Fruit fly (Drosophila melanogaster): ENCODE results near the gene CG44257.

Gene CG44257

DNA sequence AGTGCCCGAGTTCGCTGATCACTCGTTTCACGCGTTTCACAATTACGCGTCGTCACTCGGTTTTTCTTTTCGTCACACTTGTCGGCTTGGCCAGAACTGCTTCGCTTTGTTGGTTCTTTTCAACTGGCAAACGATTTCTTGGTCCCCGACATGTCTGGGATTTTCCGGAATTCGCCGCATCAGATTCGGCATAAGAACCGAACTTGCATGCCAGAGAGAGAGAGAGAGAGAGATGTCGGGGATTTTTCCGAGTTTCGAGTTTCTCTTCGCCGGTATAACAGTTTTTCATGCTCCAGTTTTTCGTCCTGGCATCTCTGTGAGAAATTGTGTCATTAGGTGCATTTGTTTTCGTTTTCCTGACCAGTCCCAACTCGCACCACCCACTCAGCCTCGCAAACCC lies at the start of gene CG44257, which contains the start of gene beat-IIb:
Gene CG44257, plus strand, starts transcription at position 330 of the 400 bp plus-strand sequence.
Gene beat-IIb, minus strand, starts transcription at position 101 of the 400 bp plus-strand sequence.
- TF ChIP-seq h (optimal IDR thresholded peaks at IDR 0.05) (no peak), ttk (optimal IDR thresholded peaks at IDR 0.05) (no peak), Myc (optimal IDR thresholded peaks at IDR 0.05) (no peak), psq (optimal IDR thresholded peaks at IDR 0.05) (no peak), Sin3A (optimal IDR thresholded peaks at IDR 0.05) (no peak), insv (optimal IDR thresholded peaks at IDR 0.05) (no peak)

DNA sequence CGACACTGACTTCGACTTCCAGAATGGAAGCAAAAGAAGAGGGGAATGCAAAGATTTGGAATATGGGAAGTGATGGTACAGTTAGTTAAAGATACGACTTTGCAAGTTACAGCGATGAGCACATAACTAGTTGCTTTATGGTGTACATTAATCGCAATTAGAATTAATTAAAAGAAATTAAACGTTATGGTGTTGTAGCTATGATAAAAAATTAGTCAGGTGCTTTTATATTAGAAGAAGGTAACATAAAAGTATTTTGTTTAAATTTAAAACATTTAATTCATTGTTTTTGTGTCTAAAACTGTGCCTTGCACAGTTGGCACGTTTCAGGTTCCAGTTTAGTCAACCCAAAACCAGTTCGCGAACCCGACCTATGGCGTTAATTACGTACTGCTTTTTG lies 45.2 kb upstream of the CG44257 start:
- TF ChIP-seq psq (optimal IDR thresholded peaks at IDR 0.05) (no peak), insv (optimal IDR thresholded peaks at IDR 0.05) (no peak), Sin3A (optimal IDR thresholded peaks at IDR 0.05) (no peak), Myc (optimal IDR thresholded peaks at IDR 0.05) (no peak), h (optimal IDR thresholded peaks at IDR 0.05) (no peak), ttk (optimal IDR thresholded peaks at IDR 0.05) (no peak)

DNA sequence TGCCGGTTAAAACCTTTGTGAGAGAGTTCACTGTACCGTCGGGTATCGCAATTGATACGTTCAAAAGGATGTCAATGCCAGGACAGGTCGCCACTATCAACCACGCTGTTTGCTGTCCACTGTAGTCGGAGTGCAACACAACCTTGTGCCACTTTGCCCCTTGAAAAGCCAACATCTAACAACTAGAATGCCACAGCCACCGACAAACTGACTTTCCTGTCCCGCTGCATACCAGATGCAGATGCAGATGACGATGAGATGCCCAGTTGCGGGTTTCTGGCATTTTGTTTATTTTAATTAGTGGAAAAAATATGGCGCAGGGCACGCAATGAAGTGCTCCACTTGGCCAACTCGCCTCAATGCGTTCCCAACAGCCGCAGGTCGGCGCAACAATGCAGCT lies 42.1 kb upstream of the CG44257 start, which contains the start of gene CG31262:
Gene CG31262, minus strand, starts transcription at position 101 of the 400 bp plus-strand sequence.
- no peak for TF ChIP-seq insv (optimal IDR thresholded peaks at IDR 0.05)
- TF ChIP-seq Myc (optimal IDR thresholded peaks at IDR 0.05), result no peak
- no peak for TF ChIP-seq h (optimal IDR thresholded peaks at IDR 0.05)
- TF ChIP-seq ttk (optimal IDR thresholded peaks at IDR 0.05), result no peak
- no peak for TF ChIP-seq psq (optimal IDR thresholded peaks at IDR 0.05)
- TF ChIP-seq Sin3A (optimal IDR thresholded peaks at IDR 0.05), result no peak

DNA sequence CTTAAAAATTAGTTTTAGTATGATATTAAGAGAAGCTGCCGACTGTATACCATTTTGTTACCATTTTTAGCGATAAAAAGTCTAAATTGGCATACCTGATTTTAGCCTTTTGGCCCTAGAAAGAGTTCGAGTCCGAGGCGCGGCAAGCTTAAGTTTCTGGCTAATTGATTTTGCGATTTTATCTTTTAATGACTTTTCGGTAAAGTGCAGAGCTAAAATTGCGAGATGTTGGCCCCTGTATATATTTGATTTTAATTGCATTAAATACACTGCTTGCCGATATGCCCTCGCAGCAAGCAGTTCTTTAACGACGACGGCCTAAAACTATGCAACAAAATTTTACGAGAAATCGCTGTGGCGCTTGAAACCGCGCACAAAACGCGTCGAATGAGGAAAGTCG lies 33.5 kb upstream of the CG44257 start:
- no peak for TF ChIP-seq Myc (optimal IDR thresholded peaks at IDR 0.05)
- no peak for TF ChIP-seq Sin3A (optimal IDR thresholded peaks at IDR 0.05)
- TF ChIP-seq insv (optimal IDR thresholded peaks at IDR 0.05), result no peak
- TF ChIP-seq h (optimal IDR thresholded peaks at IDR 0.05), result no peak
- TF ChIP-seq ttk (optimal IDR thresholded peaks at IDR 0.05), result no peak
- TF ChIP-seq psq (optimal IDR thresholded peaks at IDR 0.05), result no peak

DNA sequence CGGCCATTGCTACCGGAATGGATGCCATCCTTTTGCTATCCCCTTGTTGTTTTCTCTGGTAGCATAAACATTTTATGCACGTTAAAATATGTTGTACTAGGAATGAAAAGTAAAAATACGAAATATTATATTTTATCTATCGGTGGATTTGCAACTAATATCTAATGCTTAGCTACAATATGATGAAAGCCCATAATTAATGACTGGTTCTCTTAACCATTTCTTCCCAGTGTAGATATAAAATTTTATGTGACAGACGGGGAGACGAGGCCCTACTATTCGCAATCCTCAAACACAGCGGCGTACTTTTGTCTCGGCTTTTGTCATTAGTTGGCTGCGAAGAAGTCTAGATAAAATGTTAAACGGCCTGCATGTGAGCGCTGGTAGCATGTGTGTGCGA lies 28.1 kb upstream of the CG44257 start:
- TF ChIP-seq ttk (optimal IDR thresholded peaks at IDR 0.05) (no peak), h (optimal IDR thresholded peaks at IDR 0.05) (no peak), Sin3A (optimal IDR thresholded peaks at IDR 0.05) (no peak), psq (optimal IDR thresholded peaks at IDR 0.05) (no peak), Myc (optimal IDR thresholded peaks at IDR 0.05) (no peak), insv (optimal IDR thresholded peaks at IDR 0.05) (no peak)

DNA sequence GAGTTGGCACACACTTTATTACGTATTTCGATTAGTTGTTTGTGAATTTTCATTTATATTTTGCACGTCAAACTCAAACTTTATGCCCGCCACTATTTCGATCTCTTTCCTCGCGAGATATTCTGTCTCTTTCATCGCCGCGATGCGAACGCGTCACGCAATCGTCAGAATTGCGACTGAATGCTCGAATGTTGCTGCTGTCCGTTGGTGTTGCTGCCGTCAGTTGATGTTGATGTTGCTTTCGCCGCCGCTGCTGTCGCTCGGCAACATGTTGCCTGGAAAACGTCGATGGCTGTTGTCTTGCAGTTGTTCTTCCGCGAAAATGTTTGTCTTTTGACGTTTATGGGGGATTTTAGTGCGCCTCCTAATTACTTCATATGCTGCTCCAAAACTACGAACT lies 17.4 kb upstream of the CG44257 start:
- TF ChIP-seq psq (optimal IDR thresholded peaks at IDR 0.05) (no peak), h (optimal IDR thresholded peaks at IDR 0.05) (no peak), Sin3A (optimal IDR thresholded peaks at IDR 0.05) (no peak), insv (optimal IDR thresholded peaks at IDR 0.05) (no peak), Myc (optimal IDR thresholded peaks at IDR 0.05) (no peak), ttk (optimal IDR thresholded peaks at IDR 0.05) (no peak)

DNA sequence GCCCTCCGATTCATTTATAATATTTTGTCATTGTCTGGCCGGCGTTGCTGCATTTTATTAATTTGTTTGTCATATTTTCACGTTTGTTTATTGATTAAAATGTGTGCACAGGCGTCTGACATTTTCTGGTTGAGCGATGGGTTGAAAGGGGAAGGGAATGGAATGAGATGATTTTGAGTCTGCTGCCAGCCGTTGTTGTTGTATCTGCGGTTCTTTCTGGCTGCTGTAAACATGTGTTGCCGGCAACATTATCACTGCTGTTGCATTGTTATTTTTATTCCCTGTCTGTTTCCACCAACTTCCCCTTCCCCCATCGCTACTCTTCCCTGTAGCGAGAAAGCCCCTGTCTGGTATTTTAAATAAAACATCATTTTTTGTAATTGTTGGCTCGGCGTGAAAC lies 15.8 kb upstream of the CG44257 start:
- TF ChIP-seq Sin3A (optimal IDR thresholded peaks at IDR 0.05), result no peak
- no peak for TF ChIP-seq ttk (optimal IDR thresholded peaks at IDR 0.05)
- no peak for TF ChIP-seq psq (optimal IDR thresholded peaks at IDR 0.05)
- TF ChIP-seq Myc (optimal IDR thresholded peaks at IDR 0.05), result no peak
- no peak for TF ChIP-seq insv (optimal IDR thresholded peaks at IDR 0.05)
- TF ChIP-seq h (optimal IDR thresholded peaks at IDR 0.05), result no peak

DNA sequence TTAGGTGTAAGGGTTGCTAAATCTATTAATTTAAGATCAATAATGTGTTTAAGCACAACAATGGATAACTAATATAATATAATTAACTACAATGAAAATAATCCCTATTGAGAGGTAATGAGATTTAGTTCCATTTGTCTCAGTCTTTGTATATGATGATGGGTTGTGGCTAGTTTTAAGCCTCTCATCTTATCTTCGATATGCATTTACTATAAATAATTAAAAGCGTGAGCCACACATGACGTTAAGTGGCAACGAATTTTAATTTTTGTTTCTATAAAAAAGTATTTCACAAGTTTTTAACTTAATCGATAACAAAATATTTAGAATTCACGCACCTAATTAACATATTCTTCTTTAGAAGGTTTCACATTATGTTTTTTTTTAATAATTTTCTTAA lies 13.8 kb upstream of the CG44257 start:
- TF ChIP-seq ttk (optimal IDR thresholded peaks at IDR 0.05) (no peak), Sin3A (optimal IDR thresholded peaks at IDR 0.05) (no peak)

DNA sequence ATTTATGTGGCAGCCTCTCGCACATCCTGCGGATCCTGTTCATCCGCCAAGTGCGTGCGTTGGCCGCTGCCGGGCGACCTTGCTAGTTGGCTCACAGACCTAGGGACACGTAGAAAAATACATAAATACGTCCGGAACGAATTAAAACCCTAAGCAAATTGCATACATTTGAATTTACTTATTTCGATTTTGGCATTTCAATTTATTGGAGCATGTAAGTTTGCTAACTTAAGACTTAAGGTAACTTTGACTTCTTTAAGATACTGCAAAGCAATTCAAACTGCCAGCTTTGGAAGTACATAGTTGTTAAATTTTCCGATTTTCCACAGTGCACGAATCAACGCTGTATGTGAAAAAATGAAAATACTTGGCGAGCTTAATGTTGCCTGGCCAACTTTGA lies 11.0 kb upstream of the CG44257 start, which contains the start of gene CG44259:
Gene CG44259, minus strand, starts transcription at position 101 of the 400 bp plus-strand sequence.
- TF ChIP-seq Sin3A (optimal IDR thresholded peaks at IDR 0.05) (no peak), h (optimal IDR thresholded peaks at IDR 0.05) (no peak), Myc (optimal IDR thresholded peaks at IDR 0.05) (no peak), ttk (optimal IDR thresholded peaks at IDR 0.05) (no peak), insv (optimal IDR thresholded peaks at IDR 0.05) (no peak), psq (optimal IDR thresholded peaks at IDR 0.05) (no peak)

DNA sequence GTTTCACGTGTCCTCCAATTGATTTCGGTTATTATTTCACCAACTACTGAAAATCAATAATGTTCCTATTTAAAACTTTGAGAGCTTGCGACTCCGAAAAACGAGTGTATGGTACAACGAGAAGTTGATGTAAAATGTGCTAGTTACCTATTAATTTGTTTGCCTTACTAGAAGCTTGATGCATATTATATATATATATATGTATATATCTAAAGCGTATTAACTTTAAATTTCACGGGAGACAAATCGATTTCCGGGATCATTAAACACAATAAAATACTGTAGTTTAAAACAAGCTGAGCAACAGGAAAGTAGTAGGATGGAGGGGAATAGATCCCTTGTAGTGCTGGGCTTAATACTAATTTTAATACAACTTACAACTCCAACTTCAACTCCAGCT lies 18.4 kb downstream of the CG44257 start, which contains the start of gene CG31418:
Gene CG31418, plus strand, starts transcription at position 301 of the 400 bp plus-strand sequence.
- TF ChIP-seq Myc (optimal IDR thresholded peaks at IDR 0.05) (no peak), psq (optimal IDR thresholded peaks at IDR 0.05) (no peak), Sin3A (optimal IDR thresholded peaks at IDR 0.05) (no peak), h (optimal IDR thresholded peaks at IDR 0.05) (no peak), insv (optimal IDR thresholded peaks at IDR 0.05) (no peak), ttk (optimal IDR thresholded peaks at IDR 0.05) (no peak)

DNA sequence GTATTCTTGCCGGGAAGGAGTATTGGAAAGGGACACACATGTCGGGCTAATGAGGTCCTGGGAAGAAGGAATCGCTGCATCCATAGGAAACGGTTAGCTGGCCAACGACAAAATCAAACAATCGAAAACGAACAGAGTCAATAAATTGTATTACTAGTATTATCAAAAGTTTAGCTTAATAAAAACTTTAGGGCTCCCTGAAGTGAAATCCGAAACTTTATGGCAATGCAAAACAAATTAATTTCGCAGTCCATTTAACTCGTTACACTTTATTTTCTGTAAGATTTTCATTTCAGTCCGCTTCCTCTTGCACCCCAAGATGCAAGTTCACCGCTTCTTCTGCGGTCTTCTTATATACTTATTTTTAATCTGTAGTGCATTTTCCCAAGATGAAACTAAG lies 19.3 kb downstream of the CG44257 start, which contains the start of gene CG31419:
Gene CG31419, plus strand, starts transcription at position 301 of the 400 bp plus-strand sequence.
- TF ChIP-seq Myc (optimal IDR thresholded peaks at IDR 0.05), result no peak
- TF ChIP-seq ttk (optimal IDR thresholded peaks at IDR 0.05), result no peak
- TF ChIP-seq insv (optimal IDR thresholded peaks at IDR 0.05), result no peak

DNA sequence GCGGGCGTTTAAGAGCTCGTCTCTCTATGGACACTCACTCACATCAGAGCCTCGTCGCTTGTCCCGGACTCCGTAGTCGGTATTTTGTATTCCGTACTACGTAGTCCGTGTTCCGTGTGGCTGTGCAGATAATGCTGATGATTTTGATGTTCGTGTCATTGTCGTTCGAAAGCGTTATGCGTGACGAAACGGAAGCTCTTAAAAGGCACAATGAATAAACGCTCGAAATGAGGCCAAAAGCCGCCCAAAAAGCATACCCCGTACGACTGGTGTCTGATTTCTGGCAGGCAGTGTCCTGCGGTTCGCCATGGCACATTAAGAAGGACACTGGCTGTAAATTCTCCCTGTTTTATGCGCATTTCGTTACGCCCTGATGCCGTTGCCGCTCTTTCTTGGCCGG lies 24.0 kb downstream of the CG44257 start:
- TF ChIP-seq Sin3A (optimal IDR thresholded peaks at IDR 0.05) (no peak), ttk (optimal IDR thresholded peaks at IDR 0.05) (no peak), Myc (optimal IDR thresholded peaks at IDR 0.05) (no peak), insv (optimal IDR thresholded peaks at IDR 0.05) (no peak), psq (optimal IDR thresholded peaks at IDR 0.05) (no peak), h (optimal IDR thresholded peaks at IDR 0.05) (no peak)

All from Kc167 (cell line).